Worm (Caenorhabditis elegans): ENCODE results near the gene dpl-1.

dpl-1 gene

ce11 chrII:9188380-9188779, 18.7 kb downstream of the dpl-1 start, which contains the start of gene sym-2:
Gene sym-2, minus strand, starts transcription at chrII:9188480.
- TF ChIP-seq klf-2 (GFP tag; conservative IDR thresholded peaks at IDR 0.05) (no peak), flt-1 (GFP tag; IDR thresholded peaks at IDR 0.05) (no peak), ztf-23 (GFP tag; IDR thresholded peaks at IDR 0.05) (no peak), cog-1 (tag; optimal IDR thresholded peaks at IDR 0.05) (no peak), ref-1 (GFP tag; conservative IDR thresholded peaks at IDR 0.05) (no peak), T22C8.4 (GFP tag; IDR thresholded peaks at IDR 0.05) (no peak), ztf-29 (GFP tag; IDR thresholded peaks at IDR 0.05) (no peak), tab-1 (GFP tag; IDR thresholded peaks at IDR 0.05) (no peak), med-1 (GFP tag; optimal IDR thresholded peaks at IDR 0.05; ENCODE audit: insufficient read depth) (no peak)

DNA sequence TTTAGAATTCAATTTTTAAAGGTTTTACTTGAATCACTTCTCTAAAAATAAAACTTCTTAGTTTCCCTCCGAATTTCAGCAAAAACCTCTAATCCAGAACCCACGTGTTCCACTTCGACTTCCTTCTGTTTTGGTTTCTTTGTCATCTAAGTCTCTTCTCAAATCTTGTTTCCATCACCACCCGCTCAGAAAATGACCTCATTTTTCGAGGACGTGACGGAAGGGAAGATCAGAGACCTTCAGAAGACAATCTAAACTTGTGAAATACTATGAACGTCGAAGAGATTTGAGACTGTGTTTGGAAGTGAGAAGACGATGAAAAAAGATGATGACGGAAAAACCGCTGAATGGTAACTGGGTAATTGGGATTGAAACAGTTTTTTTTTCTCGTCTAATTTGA, 19.9 kb downstream of the dpl-1 start:
- TF ChIP-seq cog-1 (tag; optimal IDR thresholded peaks at IDR 0.05): no peak
- TF ChIP-seq ref-1 (GFP tag; conservative IDR thresholded peaks at IDR 0.05): no peak
- no peak for TF ChIP-seq ztf-29 (GFP tag; IDR thresholded peaks at IDR 0.05)
- no peak for TF ChIP-seq klf-2 (GFP tag; conservative IDR thresholded peaks at IDR 0.05)
- no peak for TF ChIP-seq tab-1 (GFP tag; IDR thresholded peaks at IDR 0.05)
- no peak for TF ChIP-seq flt-1 (GFP tag; IDR thresholded peaks at IDR 0.05)
- no peak for TF ChIP-seq med-1 (GFP tag; optimal IDR thresholded peaks at IDR 0.05; ENCODE audit: insufficient read depth)
- no peak for TF ChIP-seq T22C8.4 (GFP tag; IDR thresholded peaks at IDR 0.05)
- TF ChIP-seq ztf-23 (GFP tag; IDR thresholded peaks at IDR 0.05): no peak

DNA sequence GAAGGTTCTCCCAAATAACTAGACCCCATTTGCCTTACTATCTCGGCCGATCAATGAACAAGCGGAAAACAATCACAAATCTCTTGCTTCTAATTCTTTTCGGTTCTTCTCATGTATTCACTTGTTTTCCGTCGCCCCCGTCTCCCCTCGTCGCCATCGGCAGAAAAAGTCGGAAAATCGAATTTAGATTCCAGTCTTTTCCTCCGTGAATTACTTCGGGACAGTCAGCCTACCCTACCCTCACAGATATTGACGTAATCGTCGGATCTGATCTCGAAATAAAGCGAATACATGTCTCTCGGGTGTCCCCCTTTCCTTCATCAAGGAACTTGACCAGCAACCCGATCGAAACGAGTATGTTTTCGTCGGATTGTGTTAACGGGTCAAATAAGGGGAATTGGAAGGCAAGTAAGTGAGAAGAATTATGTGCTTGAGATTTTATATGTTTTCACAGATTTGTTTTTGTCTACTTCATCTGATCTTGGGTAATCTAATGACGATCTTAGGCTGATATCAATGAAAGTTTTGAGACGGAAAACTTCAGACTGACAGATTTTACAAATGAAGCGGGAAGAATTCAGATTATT, 20.9 kb downstream of the dpl-1 start:
- no peak for TF ChIP-seq ztf-23 (GFP tag; IDR thresholded peaks at IDR 0.05)
- no peak for TF ChIP-seq ztf-29 (GFP tag; IDR thresholded peaks at IDR 0.05)
- no peak for TF ChIP-seq T22C8.4 (GFP tag; IDR thresholded peaks at IDR 0.05)
- no peak for TF ChIP-seq cog-1 (tag; optimal IDR thresholded peaks at IDR 0.05)
- TF ChIP-seq tab-1 (GFP tag; IDR thresholded peaks at IDR 0.05): no peak
- no peak for TF ChIP-seq med-1 (GFP tag; optimal IDR thresholded peaks at IDR 0.05; ENCODE audit: insufficient read depth)
- no peak for TF ChIP-seq klf-2 (GFP tag; conservative IDR thresholded peaks at IDR 0.05)
- TF ChIP-seq ref-1 (GFP tag; conservative IDR thresholded peaks at IDR 0.05): no peak
- no peak for TF ChIP-seq flt-1 (GFP tag; IDR thresholded peaks at IDR 0.05)

ce11 chrII:9194195-9194594, 24.5 kb downstream of the dpl-1 start, which contains the start of gene twk-4:
Gene twk-4, minus strand, starts transcription at chrII:9194295.
- no peak for TF ChIP-seq klf-2 (GFP tag; conservative IDR thresholded peaks at IDR 0.05)
- TF ChIP-seq med-1 (GFP tag; optimal IDR thresholded peaks at IDR 0.05; ENCODE audit: insufficient read depth): no peak
- TF ChIP-seq flt-1 (GFP tag; IDR thresholded peaks at IDR 0.05): no peak
- TF ChIP-seq ref-1 (GFP tag; conservative IDR thresholded peaks at IDR 0.05): no peak
- no peak for TF ChIP-seq tab-1 (GFP tag; IDR thresholded peaks at IDR 0.05)
- no peak for TF ChIP-seq ztf-29 (GFP tag; IDR thresholded peaks at IDR 0.05)
- TF ChIP-seq cog-1 (tag; optimal IDR thresholded peaks at IDR 0.05): no peak
- TF ChIP-seq ztf-23 (GFP tag; IDR thresholded peaks at IDR 0.05): no peak
- no peak for TF ChIP-seq T22C8.4 (GFP tag; IDR thresholded peaks at IDR 0.05)

DNA sequence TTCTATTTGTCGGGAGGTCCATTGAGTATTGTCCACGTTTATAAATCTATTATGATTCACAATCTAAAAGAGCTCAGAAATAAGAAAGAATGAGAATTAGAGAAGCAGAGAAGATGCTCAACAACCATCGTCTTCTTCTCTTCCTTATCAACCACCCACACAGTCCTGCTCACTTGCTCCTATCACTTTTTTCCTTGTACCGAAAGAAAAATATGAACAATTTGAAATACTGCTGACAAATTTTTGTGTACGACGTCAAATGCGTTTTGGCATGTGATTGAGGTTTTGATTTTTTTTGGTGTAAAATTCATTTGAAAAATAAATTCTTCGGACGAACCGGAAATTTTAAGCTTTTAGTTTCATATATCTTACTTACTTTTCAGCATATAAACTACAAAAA, 26.6 kb downstream of the dpl-1 start:
- TF ChIP-seq med-1 (GFP tag; optimal IDR thresholded peaks at IDR 0.05; ENCODE audit: insufficient read depth): no peak
- no peak for TF ChIP-seq tab-1 (GFP tag; IDR thresholded peaks at IDR 0.05)
- TF ChIP-seq flt-1 (GFP tag; IDR thresholded peaks at IDR 0.05): no peak
- no peak for TF ChIP-seq klf-2 (GFP tag; conservative IDR thresholded peaks at IDR 0.05)
- TF ChIP-seq T22C8.4 (GFP tag; IDR thresholded peaks at IDR 0.05): no peak

ce11 chrII:9197212-9197611, 27.5 kb downstream of the dpl-1 start, which contains the start of gene let-23:
Gene let-23, plus strand, starts transcription at chrII:9197512.
- no peak for TF ChIP-seq T22C8.4 (GFP tag; IDR thresholded peaks at IDR 0.05)
- TF ChIP-seq ref-1 (GFP tag; conservative IDR thresholded peaks at IDR 0.05): no peak
- TF ChIP-seq flt-1 (GFP tag; IDR thresholded peaks at IDR 0.05): no peak
- no peak for TF ChIP-seq cog-1 (tag; optimal IDR thresholded peaks at IDR 0.05)
- TF ChIP-seq ztf-29 (GFP tag; IDR thresholded peaks at IDR 0.05): no peak
- TF ChIP-seq med-1 (GFP tag; optimal IDR thresholded peaks at IDR 0.05; ENCODE audit: insufficient read depth): no peak
- TF ChIP-seq klf-2 (GFP tag; conservative IDR thresholded peaks at IDR 0.05): no peak
- TF ChIP-seq tab-1 (GFP tag; IDR thresholded peaks at IDR 0.05): no peak
- no peak for TF ChIP-seq ztf-23 (GFP tag; IDR thresholded peaks at IDR 0.05)

DNA sequence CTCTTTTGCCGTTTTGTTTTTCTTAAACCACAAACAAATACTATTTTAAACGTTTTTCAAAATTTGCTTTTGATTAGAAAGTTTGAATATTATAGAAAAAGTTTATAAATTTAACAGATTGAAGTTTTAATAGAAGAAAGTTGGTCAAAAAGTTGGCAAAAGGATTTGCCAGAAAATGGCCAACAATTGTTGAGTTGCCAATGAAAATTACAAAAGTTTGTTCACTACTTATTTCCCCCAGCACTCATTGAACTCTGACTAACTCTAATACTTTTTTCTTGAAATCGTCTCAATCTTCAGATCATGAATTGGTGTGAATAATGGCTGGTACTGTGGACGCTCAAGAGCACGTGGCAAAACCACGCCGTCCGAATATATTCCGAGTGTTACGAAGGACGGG, 40.4 kb downstream of the dpl-1 start, which contains the start of gene ZK1067.4:
ZK1067.4 (plus strand) TSS at position 301 of the 400 bp plus-strand sequence.
- no peak for TF ChIP-seq T22C8.4 (GFP tag; IDR thresholded peaks at IDR 0.05)
- no peak for TF ChIP-seq ztf-23 (GFP tag; IDR thresholded peaks at IDR 0.05)
- TF ChIP-seq ztf-29 (GFP tag; IDR thresholded peaks at IDR 0.05): no peak
- no peak for TF ChIP-seq med-1 (GFP tag; optimal IDR thresholded peaks at IDR 0.05; ENCODE audit: insufficient read depth)
- no peak for TF ChIP-seq cog-1 (tag; optimal IDR thresholded peaks at IDR 0.05)
- no peak for TF ChIP-seq ref-1 (GFP tag; conservative IDR thresholded peaks at IDR 0.05)

DNA sequence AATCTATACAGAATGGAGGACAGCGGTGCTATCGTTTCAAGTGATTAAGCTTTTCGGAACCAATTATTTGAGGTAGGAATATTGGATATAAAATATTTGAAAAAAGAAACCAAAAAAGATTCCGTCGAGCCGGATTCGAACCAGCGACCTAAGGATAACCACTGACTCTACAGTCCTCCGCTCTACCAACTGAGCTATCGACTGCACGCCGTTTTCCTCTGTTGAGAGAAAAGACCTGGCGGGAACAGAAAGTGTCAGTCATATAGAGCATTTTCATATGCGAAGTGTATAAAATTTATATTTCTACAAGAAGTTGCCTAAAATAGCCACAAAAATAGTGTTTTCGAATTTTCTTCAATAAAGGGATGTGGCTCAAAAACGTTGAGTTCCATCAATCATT, 42.0 kb downstream of the dpl-1 start:
- no peak for TF ChIP-seq ztf-29 (GFP tag; IDR thresholded peaks at IDR 0.05)
- no peak for TF ChIP-seq ref-1 (GFP tag; conservative IDR thresholded peaks at IDR 0.05)
- no peak for TF ChIP-seq ztf-23 (GFP tag; IDR thresholded peaks at IDR 0.05)
- TF ChIP-seq flt-1 (GFP tag; IDR thresholded peaks at IDR 0.05): no peak
- TF ChIP-seq med-1 (GFP tag; optimal IDR thresholded peaks at IDR 0.05; ENCODE audit: insufficient read depth): no peak
- TF ChIP-seq cog-1 (tag; optimal IDR thresholded peaks at IDR 0.05): no peak
- TF ChIP-seq klf-2 (GFP tag; conservative IDR thresholded peaks at IDR 0.05): no peak
- TF ChIP-seq tab-1 (GFP tag; IDR thresholded peaks at IDR 0.05): no peak
- TF ChIP-seq T22C8.4 (GFP tag; IDR thresholded peaks at IDR 0.05): no peak

DNA sequence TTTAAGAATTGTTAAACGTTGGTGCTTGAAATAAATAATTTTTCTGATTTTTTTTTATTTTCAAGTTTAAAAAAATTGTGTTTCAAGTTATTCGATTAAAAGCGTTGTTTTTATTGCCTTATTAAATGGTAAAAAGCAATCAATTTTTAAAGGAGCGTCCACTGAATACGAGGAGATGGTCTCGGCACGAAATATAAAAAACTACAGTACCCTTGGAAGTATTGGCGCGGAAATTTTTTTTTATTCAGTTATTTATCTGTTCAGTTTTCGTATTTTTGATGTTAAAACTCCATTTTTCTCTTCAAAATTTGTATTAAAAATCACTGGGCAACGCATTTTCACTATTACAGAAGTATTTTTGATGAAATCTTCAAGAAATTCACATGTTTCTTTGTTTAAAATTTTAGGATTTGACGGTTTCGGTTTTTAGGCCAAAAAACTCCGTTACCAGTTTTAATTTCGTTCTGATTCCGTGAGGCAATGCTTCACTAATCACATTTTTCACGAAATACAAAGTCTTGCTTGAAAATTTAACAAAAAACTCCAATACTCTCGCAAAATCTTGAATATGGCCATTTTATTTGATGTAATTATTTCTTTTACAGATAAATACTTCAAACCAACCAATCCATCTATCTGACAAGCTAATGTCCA, 43.5 kb downstream of the dpl-1 start, which contains the start of gene znfx-1:
znfx-1 (plus strand) TSS at position 604 of the 654 bp plus-strand sequence.
- TF ChIP-seq cog-1 (tag; optimal IDR thresholded peaks at IDR 0.05) (no peak), T22C8.4 (GFP tag; IDR thresholded peaks at IDR 0.05) (no peak), ref-1 (GFP tag; conservative IDR thresholded peaks at IDR 0.05) (no peak), med-1 (GFP tag; optimal IDR thresholded peaks at IDR 0.05; ENCODE audit: insufficient read depth) (no peak)

Data from whole organism, midembryonic.